Worm (Caenorhabditis elegans) whole organism, L4/young adult: ENCODE data around the gene srt-23.

Source experiments
- W03F9.2 ChIP-seq: fragments of 150-350 bp; optimal IDR thresholded peaks from 2 replicates; lab custom pipeline; 2014; ENCODE audit warnings: missing biosample characterization, missing genetic modification characterization
- him-1 ChIP-seq: sonication (generic microtip); optimal IDR thresholded peaks from 2 replicates; lab custom pipeline; 2016; ENCODE audit warnings: missing genotype, missing genetic modification reagents, missing genetic modification characterization, missing compliant biosample characterization

DNA sequence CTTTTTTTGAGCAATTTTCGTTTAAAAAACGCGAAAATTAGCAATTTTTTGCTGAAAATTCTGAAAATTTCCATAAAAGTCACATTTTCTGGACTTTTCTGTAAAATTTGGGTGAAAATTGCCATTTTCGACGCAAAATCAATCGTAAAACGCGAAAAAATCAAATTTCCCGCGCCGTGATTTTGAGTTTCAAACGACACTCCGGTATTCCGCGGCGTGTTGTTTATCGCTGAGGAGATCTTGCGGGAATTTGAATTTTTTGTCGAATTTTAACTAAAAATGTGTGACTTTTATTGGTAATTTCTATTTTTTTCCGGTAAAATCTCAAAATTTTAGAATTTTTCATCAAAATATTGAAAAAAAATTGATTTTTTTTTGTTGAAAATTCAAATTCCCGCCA lies 44.6 kb downstream of the srt-23 start:
- TF ChIP-seq him-1 (tag; lab: Kevin White, UChicago) = no peak
- TF ChIP-seq W03F9.2 (tag; lab: Kevin White, UChicago) = no peak
